Fruit fly (Drosophila melanogaster) whole organism, embryonic: ENCODE data around the gene CG42540.

Source experiments
- Aef1 ChIP-seq: fragments of 200-800 bp; sonication (Bioruptor generic); IDR thresholded peaks from 3 replicates; pipeline ENCODE4 v1.3.6; 2022; ENCODE audit warnings: missing biosample characterization, missing genetic modification characterization
- Blimp-1 ChIP-seq: fragments of 200-800 bp; sonication (Bioruptor generic); optimal IDR thresholded peaks from 3 replicates; lab custom pipeline; 2018; ENCODE audit warnings: missing biosample characterization, missing genetic modification characterization, mild to moderate bottlenecking, moderate library complexity, missing genetic modification reagents
- CG12299 ChIP-seq: fragments of 200-800 bp; sonication (Bioruptor generic); optimal IDR thresholded peaks from 2 replicates; lab custom pipeline; 2018; ENCODE audit warnings: missing biosample characterization, mild to moderate bottlenecking, missing genetic modification characterization
- CG12769 ChIP-seq: fragments of 200-800 bp; sonication (Bioruptor generic); optimal IDR thresholded peaks from 2 replicates; lab custom pipeline; 2019; ENCODE audit warnings: missing biosample characterization, mild to moderate bottlenecking, missing genetic modification characterization, moderate library complexity
- CG14441 ChIP-seq: fragments of 200-800 bp; sonication (Bioruptor generic); IDR thresholded peaks from 2 replicates; pipeline ENCODE4 v1.3.6; 2022; ENCODE audit warnings: missing biosample characterization, missing genetic modification characterization
- CG15601 ChIP-seq: fragments of 200-800 bp; sonication (Bioruptor generic); optimal IDR thresholded peaks from 3 replicates; lab custom pipeline; 2019; ENCODE audit warnings: missing biosample characterization, mild to moderate bottlenecking, missing genetic modification characterization, moderate library complexity
- CG15696 ChIP-seq: fragments of 200-800 bp; sonication (Bioruptor generic); optimal IDR thresholded peaks from 2 replicates; lab custom pipeline; 2019; ENCODE audit warnings: missing biosample characterization, mild to moderate bottlenecking, missing genetic modification characterization, moderate library complexity
- CG1603 ChIP-seq: fragments of 200-800 bp; sonication (Bioruptor generic); optimal IDR thresholded peaks from 2 replicates; lab custom pipeline; 2019; ENCODE audit warnings: missing biosample characterization, mild to moderate bottlenecking, missing genetic modification characterization, moderate library complexity
- CG2116 ChIP-seq: fragments of 200-800 bp; sonication (Bioruptor generic); optimal IDR thresholded peaks from 3 replicates; lab custom pipeline; 2018; ENCODE audit warnings: missing biosample characterization, mild to moderate bottlenecking, missing genetic modification characterization
- CG2678 ChIP-seq: fragments of 200-800 bp; sonication (Bioruptor generic); optimal IDR thresholded peaks from 3 replicates; lab custom pipeline; 2019; ENCODE audit warnings: missing biosample characterization, mild to moderate bottlenecking, missing genetic modification characterization, moderate library complexity
- CG2875 ChIP-seq: fragments of 200-800 bp; sonication (Bioruptor generic); optimal IDR thresholded peaks from 2 replicates; lab custom pipeline; 2017; ENCODE audit warnings: missing biosample characterization, mild to moderate bottlenecking, missing genetic modification characterization, missing genetic modification reagents
- CG4328 ChIP-seq: fragments of 200-800 bp; sonication (Bioruptor generic); optimal IDR thresholded peaks from 3 replicates; lab custom pipeline; 2017; ENCODE audit warnings: missing biosample characterization, missing genetic modification reagents, missing genetic modification characterization
- CG7372 ChIP-seq: fragments of 200-800 bp; sonication (Bioruptor generic); IDR thresholded peaks from 2 replicates; pipeline ENCODE4 v1.3.6; 2022; ENCODE audit warnings: missing biosample characterization, missing genetic modification characterization
- CG8359 ChIP-seq: fragments of 200-800 bp; sonication (Bioruptor generic); optimal IDR thresholded peaks from 2 replicates; lab custom pipeline; 2017; ENCODE audit warnings: missing biosample characterization, mild to moderate bottlenecking, missing genetic modification characterization, borderline replicate concordance
- CG9876 ChIP-seq: fragments of 200-800 bp; sonication (Bioruptor generic); optimal IDR thresholded peaks from 2 replicates; lab custom pipeline; 2016; ENCODE audit warnings: missing biosample characterization, missing genetic modification characterization
- CoRest ChIP-seq: fragments of 200-800 bp; sonication (Bioruptor generic); optimal IDR thresholded peaks from 3 replicates; lab custom pipeline; 2018; ENCODE audit warnings: missing biosample characterization, mild to moderate bottlenecking, missing genetic modification characterization, moderate library complexity
- GATAe ChIP-seq: fragments of 200-800 bp; sonication (Bioruptor generic); conservative IDR thresholded peaks from 2 replicates; pipeline ENCODE4 v1.3.6; 2022; ENCODE audit warnings: missing biosample characterization, missing genetic modification characterization
- Hr78 ChIP-seq, 2 experiments: fragments of 200-800 bp in 1 of 2; fragments of >200 bp in 1 of 2; sonication (Bioruptor generic) in 1 of 2; optimal IDR thresholded peaks; 2 replicates each; lab custom pipeline; 2017 to 2019; ENCODE audit warnings: missing biosample characterization in 2 of 2, missing genetic modification characterization in 2 of 2, mild to moderate bottlenecking in 1 of 2, moderate library complexity in 1 of 2
- Kr ChIP-seq: fragments of 200-800 bp; sonication (Bioruptor generic); optimal IDR thresholded peaks from 2 replicates; lab custom pipeline; 2017; ENCODE audit warnings: missing biosample characterization, mild to moderate bottlenecking, missing genetic modification characterization
- Med ChIP-seq: fragments of 200-800 bp; sonication (Bioruptor generic); peaks from one replicate; lab custom pipeline; 2016; ENCODE audit warnings: missing biosample characterization, missing genetic modification characterization, mild to moderate bottlenecking, inconsistent platforms, moderate library complexity
- Optix ChIP-seq: fragments of 200-800 bp; sonication (Bioruptor generic); IDR thresholded peaks from 3 replicates; pipeline ENCODE4 v1.3.6; 2022; ENCODE audit warnings: missing biosample characterization, missing genetic modification characterization
- Rx ChIP-seq: fragments of 200-800 bp; sonication (Bioruptor generic); IDR thresholded peaks from 2 replicates; pipeline ENCODE4 v1.3.6; 2022; ENCODE audit warnings: missing biosample characterization, missing genetic modification characterization
- Six4 ChIP-seq: fragments of 200-800 bp; sonication (Bioruptor generic); optimal IDR thresholded peaks from 2 replicates; lab custom pipeline; 2016; ENCODE audit warnings: missing biosample characterization, missing genetic modification characterization
- Stat92E ChIP-seq, 3 experiments: fragments of >200 bp in 2 of 3; fragments of 200-800 bp in 1 of 3; sonication (Bioruptor generic) in 1 of 3; optimal IDR thresholded peaks; 2 replicates each; lab custom pipeline; 2017 to 2019; ENCODE audit warnings: missing biosample characterization in 3 of 3, missing genetic modification characterization in 3 of 3, mild to moderate bottlenecking in 1 of 3, moderate library complexity in 1 of 3
- cato ChIP-seq: fragments of 200-800 bp; sonication (Bioruptor generic); optimal IDR thresholded peaks from 2 replicates; lab custom pipeline; 2016; ENCODE audit warnings: missing biosample characterization, missing genetic modification characterization, borderline replicate concordance
- exex ChIP-seq: fragments of 200-800 bp; sonication (Bioruptor generic); optimal IDR thresholded peaks from 4 replicates; lab custom pipeline; 2018; ENCODE audit warnings: missing biosample characterization, mild to moderate bottlenecking, missing genetic modification characterization, moderate library complexity
- grn ChIP-seq: fragments of 200-800 bp; sonication (Bioruptor generic); optimal IDR thresholded peaks from 3 replicates; lab custom pipeline; 2017; ENCODE audit warnings: missing biosample characterization, missing genetic modification characterization
- kah ChIP-seq: fragments of 200-800 bp; sonication (Bioruptor generic); optimal IDR thresholded peaks from 2 replicates; lab custom pipeline; 2018; ENCODE audit warnings: missing biosample characterization, mild to moderate bottlenecking, missing genetic modification characterization
- lilli ChIP-seq: fragments of 200-800 bp; sonication (Bioruptor generic); optimal IDR thresholded peaks from 3 replicates; lab custom pipeline; 2016; ENCODE audit warnings: missing biosample characterization, missing genetic modification characterization
- nau ChIP-seq: fragments of 200-800 bp; sonication (Bioruptor generic); optimal IDR thresholded peaks from 3 replicates; lab custom pipeline; 2017; ENCODE audit warnings: missing biosample characterization, mild to moderate bottlenecking, missing genetic modification characterization, missing genetic modification reagents
- phol ChIP-seq: fragments of 200-800 bp; sonication (Bioruptor generic); optimal IDR thresholded peaks from 3 replicates; lab custom pipeline; 2018; ENCODE audit warnings: missing biosample characterization, mild to moderate bottlenecking, missing genetic modification characterization, moderate library complexity
- ro ChIP-seq: fragments of 200-800 bp; sonication (Bioruptor generic); IDR thresholded peaks from 2 replicates; pipeline ENCODE4 v1.3.6; 2022; ENCODE audit warnings: missing biosample characterization, missing genetic modification characterization
- sens ChIP-seq: fragments of 200-800 bp; sonication (Bioruptor generic); peaks from one replicate; lab custom pipeline; 2016; ENCODE audit warnings: missing biosample characterization, missing genetic modification characterization
- sima ChIP-seq: fragments of 200-800 bp; sonication (Bioruptor generic); optimal IDR thresholded peaks from 2 replicates; lab custom pipeline; 2016; ENCODE audit warnings: missing biosample characterization, missing genetic modification characterization
- so ChIP-seq: fragments of 200-800 bp; sonication (Bioruptor generic); IDR thresholded peaks from 3 replicates; pipeline ENCODE4 v1.3.6; 2022; ENCODE audit warnings: missing biosample characterization, missing genetic modification characterization
- sug ChIP-seq: fragments of 200-800 bp; optimal IDR thresholded peaks from 2 replicates; lab custom pipeline; 2019; ENCODE audit warnings: missing biosample characterization, mild to moderate bottlenecking, missing genetic modification characterization, moderate library complexity
- tgo ChIP-seq: fragments of 200-800 bp; sonication (Bioruptor generic); IDR thresholded peaks from 3 replicates; pipeline ENCODE4 v1.3.6; 2022; ENCODE audit warnings: missing biosample characterization, missing genetic modification characterization
- tio ChIP-seq: fragments of 200-800 bp; sonication (Bioruptor generic); optimal IDR thresholded peaks from 2 replicates; lab custom pipeline; 2017; ENCODE audit warnings: missing biosample characterization, missing genetic modification characterization, inconsistent platforms
- vvl ChIP-seq: fragments of 200-800 bp; sonication (Bioruptor generic); IDR thresholded peaks from 2 replicates; pipeline ENCODE4 v1.3.6; 2022; ENCODE audit warnings: missing biosample characterization, missing genetic modification characterization

CG42540 gene

dm6 chr3L:4546650-4547049 is 9.2 kb upstream of the CG42540 start (continued):
- TF ChIP-seq Kr (GFP tag; lab: Kevin White, UChicago): peak; percentile 30
- TF ChIP-seq CG12299 (tag; lab: Kevin White, UChicago): no peak
- no peak for TF ChIP-seq so
- no peak for TF ChIP-seq tgo
- peak; percentile 65 for TF ChIP-seq CG15601 (tag; lab: Kevin White, UChicago)
- TF ChIP-seq CG14441: no peak
- no peak for TF ChIP-seq Optix (GFP tag; lab: Robert Waterston, UW)
- peak; percentile 15 for TF ChIP-seq kah (GFP tag; lab: Kevin White, UChicago)
- peak; percentile 28 for TF ChIP-seq CG2116 (GFP tag; lab: Kevin White, UChicago)
- peak; percentile 29 for TF ChIP-seq lilli
- TF ChIP-seq CG2875 (GFP tag; lab: Kevin White, UChicago): peak; percentile 63
- TF ChIP-seq Rx: peak; percentile 37; the same call in 1 of the 2 replicates
- peak; percentile 67 for TF ChIP-seq CG2678 (tag; lab: Kevin White, UChicago)
- TF ChIP-seq ro (GFP tag; lab: Robert Waterston, UW): no peak
- peak; percentile 69 for TF ChIP-seq CoRest (tag; lab: Kevin White, UChicago)
- peak; percentile 70 for TF ChIP-seq CG1603
- TF ChIP-seq cato (GFP tag; lab: Kevin White, UChicago): peak; percentile 35
- peak; percentile 90 for TF ChIP-seq CG15696
- no peak for TF ChIP-seq sima (GFP tag; lab: Kevin White, UChicago)
- peak in 1 of 3 experiments; percentile 38 for TF ChIP-seq Stat92E (GFP tag; optimal IDR thresholded peaks at IDR 0.05; lab: Kevin White, UChicago)
- peak; percentile 5 for TF ChIP-seq CG8359 (GFP tag; lab: Kevin White, UChicago)
- peak; percentile 70 for TF ChIP-seq vvl
- TF ChIP-seq Blimp-1 (GFP tag; lab: Kevin White, UChicago): peak; percentile 80
- peak; percentile 81 for TF ChIP-seq phol (tag; lab: Kevin White, UChicago)
- TF ChIP-seq nau (GFP tag; lab: Kevin White, UChicago): peak; percentile 17
- no peak for TF ChIP-seq Aef1 (GFP tag; lab: Robert Waterston, UW)
- TF ChIP-seq CG4328 (GFP tag; lab: Kevin White, UChicago): no peak
- TF ChIP-seq tio (GFP tag; lab: Kevin White, UChicago): peak; percentile 64
- TF ChIP-seq CG9876 (GFP tag; lab: Kevin White, UChicago): no peak
- TF ChIP-seq, all 482 proteins: peak for 211

- peak; percentile 36 for TF ChIP-seq exex (tag; lab: Kevin White, UChicago)
- peak; percentile 1 for TF ChIP-seq grn
- peak in 1 of 2 experiments; percentile 76 for TF ChIP-seq Hr78 (GFP tag; optimal IDR thresholded peaks at IDR 0.05; lab: Kevin White, UChicago)
- TF ChIP-seq Six4 (GFP tag; lab: Kevin White, UChicago): no peak
- no peak for TF ChIP-seq CG7372 (GFP tag; lab: Robert Waterston, UW)
Observed at dm6 chr3L:4548380-4548779, 7.5 kb upstream of the CG42540 start.

- TF ChIP-seq CG12769 (tag; lab: Kevin White, UChicago) (peak; percentile 77), sima (GFP tag; lab: Kevin White, UChicago) (no peak), GATAe (peak; percentile 52), sens (GFP tag; lab: Kevin White, UChicago) (peak; percentile 7), sug (tag; lab: Kevin White, UChicago) (peak; percentile 7), Med (GFP tag; lab: Kevin White, UChicago) (peak; percentile 44)
Observed at dm6 chr3L:4549341-4549740, 6.5 kb upstream of the CG42540 start.
